Fruit fly (Drosophila melanogaster): Measurements from ENCODE around the gene Grip71.

The Grip71 gene

dm6 chr2L:18693877-18694723 lies 14.5 kb upstream of the Grip71 start (continued):
- TF ChIP-seq CG10209 (GFP tag; optimal IDR thresholded peaks at IDR 0.05) (peak; percentile 63), CG1024 (GFP tag; IDR thresholded peaks at IDR 0.05) (0 out of 2 replicates have a peak, but pooled peaks have one; percentile 36), CG13775 (GFP tag; optimal IDR thresholded peaks at IDR 0.05) (peak; percentile 55), CG9215 (GFP tag; IDR thresholded peaks at IDR 0.05) (no peak), her (GFP tag; optimal IDR thresholded peaks at IDR 0.05) (peak; percentile 74), CTCF (GFP tag; optimal IDR thresholded peaks at IDR 0.05) (peak; percentile 32), fd64A (GFP tag; optimal IDR thresholded peaks at IDR 0.05) (no peak), CG4854 (GFP tag; optimal IDR thresholded peaks at IDR 0.05) (peak; percentile 22), esg (GFP tag; conservative IDR thresholded peaks at IDR 0.05) (peak; percentile 51), eyg (GFP tag; optimal IDR thresholded peaks at IDR 0.05) (no peak), fru (optimal IDR thresholded peaks at IDR 0.05) (no peak), chinmo (GFP tag; IDR thresholded peaks at IDR 0.05; ENCODE audit: partially characterized antibody) (peak; percentile 70; the same call in 2 of the 4 replicates), CG18476 (GFP tag; optimal IDR thresholded peaks at IDR 0.05) (peak; percentile 15), CG9932 (GFP tag; IDR thresholded peaks at IDR 0.05) (peak; percentile 52), Mad (GFP tag; optimal IDR thresholded peaks at IDR 0.05) (no peak), CG30431 (GFP tag; optimal IDR thresholded peaks at IDR 0.05) (no peak), CG17385 (GFP tag; optimal IDR thresholded peaks at IDR 0.05) (peak; percentile 97), CG4820 (GFP tag; optimal IDR thresholded peaks at IDR 0.05) (peak; percentile 39), gcm (GFP tag; optimal IDR thresholded peaks at IDR 0.05) (no peak), salm (tag; optimal IDR thresholded peaks at IDR 0.05) (peak; percentile 3), Bdp1 (GFP tag; optimal IDR thresholded peaks at IDR 0.05) (no peak), CG31224 (GFP tag; IDR thresholded peaks at IDR 0.05) (0 out of 2 replicates have a peak, but pooled peaks have one; percentile 18), CG4328 (GFP tag; optimal IDR thresholded peaks at IDR 0.05) (peak; percentile 50), CG6254 (GFP tag; optimal IDR thresholded peaks at IDR 0.05) (peak; percentile 47), Poxn (GFP tag; IDR thresholded peaks at IDR 0.05) (no peak), Usf (GFP tag; optimal IDR thresholded peaks at IDR 0.05) (no peak), CG8944 (GFP tag; optimal IDR thresholded peaks at IDR 0.05) (peak; percentile 52), CG4707 (GFP tag; optimal IDR thresholded peaks at IDR 0.05) (no peak), Myb (GFP tag; optimal IDR thresholded peaks at IDR 0.05) (peak; percentile 40), Optix (GFP tag; IDR thresholded peaks at IDR 0.05) (peak; percentile 80), CG11696 (GFP tag; IDR thresholded peaks at IDR 0.05) (peak; percentile 46; the same call in 1 of the 2 replicates), CrebB (tag; optimal IDR thresholded peaks at IDR 0.05) (peak; percentile 37), Oli (tag; optimal IDR thresholded peaks at IDR 0.05) (peak; percentile 8), TFAM (GFP tag; optimal IDR thresholded peaks at IDR 0.05) (peak; percentile 10), NK7.1 (GFP tag; optimal IDR thresholded peaks at IDR 0.05) (peak; percentile 41), ems (GFP tag; optimal IDR thresholded peaks at IDR 0.05) (peak; percentile 41), crc (GFP tag; optimal IDR thresholded peaks at IDR 0.05) (peak; percentile 47), phol (tag; optimal IDR thresholded peaks at IDR 0.05) (peak; percentile 66), unc-4 (GFP tag; IDR thresholded peaks at IDR 0.05; ENCODE audit: partially characterized antibody) (no peak), CG1233 (GFP tag; optimal IDR thresholded peaks at IDR 0.05) (peak; percentile 51), Mrtf (GFP tag; IDR thresholded peaks at IDR 0.05) (peak; percentile 55; the same call in 2 of the 3 replicates), Med (GFP tag) (peak; percentile 95), CG2712 (tag; optimal IDR thresholded peaks at IDR 0.05) (peak; percentile 56), unpg (GFP tag; optimal IDR thresholded peaks at IDR 0.05) (peak; percentile 59), CG14710 (tag; optimal IDR thresholded peaks at IDR 0.05) (peak; percentile 49), CG11093 (GFP tag; IDR thresholded peaks at IDR 0.05) (0 out of 3 replicates have a peak, but pooled peaks have one; percentile 37), MESR4 (GFP tag; optimal IDR thresholded peaks at IDR 0.05) (peak; percentile 6), Vsx1 (GFP tag; optimal IDR thresholded peaks at IDR 0.05) (no peak), bsh (GFP tag; optimal IDR thresholded peaks at IDR 0.05) (peak; percentile 17 to 53)
